Worm (Caenorhabditis elegans) whole organism, young adult: ENCODE results near the gene T07F8.1.

Experiments
- C06A6.2 ChIP-seq: fragments of 200-800 bp; sonication (Bioruptor generic); conservative IDR thresholded peaks from 2 replicates; pipeline ENCODE4 v1.3.6; 2022; ENCODE audit warnings: missing genetic modification characterization, missing compliant biosample characterization
- D2030.7 ChIP-seq: fragments of 200-800 bp; sonication (Bioruptor generic); IDR thresholded peaks from 2 replicates; pipeline ENCODE4 v1.3.6; 2022; ENCODE audit warnings: missing genetic modification reagents, missing genetic modification characterization, missing compliant biosample characterization
- F10E7.11 ChIP-seq: sonication (generic microtip); optimal IDR thresholded peaks from 2 replicates; lab custom pipeline; 2017; ENCODE audit warnings: mild to moderate bottlenecking, missing genetic modification characterization, moderate library complexity, missing compliant biosample characterization
- F33H1.4 ChIP-seq: fragments of 200-800 bp; sonication (Bioruptor generic); IDR thresholded peaks from 2 replicates; pipeline ENCODE4 v1.3.6; 2022; ENCODE audit warnings: missing genetic modification reagents, missing genetic modification characterization, missing compliant biosample characterization
- F37B4.10 ChIP-seq: fragments of 200-800 bp; sonication (Bioruptor generic); IDR thresholded peaks from 2 replicates; pipeline ENCODE4 v1.3.6; 2022; ENCODE audit warnings: missing genetic modification characterization, missing compliant biosample characterization
- F55B11.4 ChIP-seq: sonication (generic microtip); optimal IDR thresholded peaks from 2 replicates; lab custom pipeline; 2016; ENCODE audit warnings: missing compliant biosample characterization, missing genetic modification characterization, borderline replicate concordance; ENCODE audit not compliant: insufficient read depth
- F57C9.4 ChIP-seq: sonication (generic microtip); optimal IDR thresholded peaks from 2 replicates; lab custom pipeline; 2017; ENCODE audit warnings: mild to moderate bottlenecking, missing genetic modification characterization, missing compliant biosample characterization
- K12H6.12 ChIP-seq: fragments of 200-800 bp; sonication (Bioruptor generic); optimal IDR thresholded peaks from 2 replicates; lab custom pipeline; 2018; ENCODE audit warnings: mild to moderate bottlenecking, missing genetic modification characterization, missing compliant biosample characterization
- aptf-2 ChIP-seq: fragments of 200-800 bp; sonication (Bioruptor generic); conservative IDR thresholded peaks from 2 replicates; pipeline ENCODE4 v1.3.6; 2022; ENCODE audit warnings: missing genetic modification reagents, missing genetic modification characterization, missing compliant biosample characterization
- ccch-3 ChIP-seq: fragments of 200-800 bp; sonication (Bioruptor generic); optimal IDR thresholded peaks from 2 replicates; lab custom pipeline; 2018; ENCODE audit warnings: mild to moderate bottlenecking, missing genetic modification characterization, missing compliant biosample characterization
- cebp-1 ChIP-seq, 2 experiments: fragments of 200-800 bp in 1 of 2; sonication (Bioruptor generic) in 1 of 2; sonication (generic microtip) in 1 of 2; IDR thresholded peaks in 1 of 2; optimal IDR thresholded peaks in 1 of 2; 2 replicates each; pipeline versions ENCODE4 v1.3.6 to Lab custom; 2017 to 2022; ENCODE audit warnings: missing compliant biosample characterization in 2 of 2, missing genetic modification characterization in 2 of 2, mild to moderate bottlenecking in 1 of 2, missing genetic modification reagents in 1 of 2, moderate library complexity in 1 of 2
- ceh-27 ChIP-seq: fragments of 200-800 bp; sonication (Bioruptor generic); optimal IDR thresholded peaks from 2 replicates; lab custom pipeline; 2018; ENCODE audit warnings: mild to moderate bottlenecking, missing genetic modification characterization, moderate library complexity, missing compliant biosample characterization
- ceh-40 ChIP-seq: fragments of 200-800 bp; sonication (Bioruptor generic); IDR thresholded peaks from 2 replicates; pipeline ENCODE4 v1.3.6; 2022; ENCODE audit warnings: missing genetic modification characterization, missing compliant biosample characterization
- ceh-58 ChIP-seq: fragments of 200-800 bp; sonication (Bioruptor generic); IDR thresholded peaks from 2 replicates; pipeline ENCODE4 v1.3.6; 2022; ENCODE audit warnings: missing genetic modification characterization, missing compliant biosample characterization
- egl-18 ChIP-seq: fragments of 200-800 bp; sonication (Bioruptor generic); IDR thresholded peaks from 2 replicates; pipeline ENCODE4 v1.3.6; 2022; ENCODE audit warnings: missing genetic modification reagents, missing genetic modification characterization, missing compliant biosample characterization
- ekl-4 ChIP-seq: fragments of 200-800 bp; sonication (Bioruptor generic); IDR thresholded peaks from 2 replicates; pipeline ENCODE4 v1.3.6; 2022; ENCODE audit warnings: missing genetic modification reagents, missing genetic modification characterization, missing compliant biosample characterization
- ets-4 ChIP-seq: fragments of 200-800 bp; sonication (Bioruptor generic); optimal IDR thresholded peaks from 2 replicates; lab custom pipeline; 2018; ENCODE audit warnings: mild to moderate bottlenecking, missing genetic modification characterization, missing compliant biosample characterization
- him-1 ChIP-seq: sonication (generic microtip); optimal IDR thresholded peaks from 2 replicates; lab custom pipeline; 2016; ENCODE audit warnings: missing genotype, missing genetic modification reagents, missing genetic modification characterization, missing compliant biosample characterization
- let-526 ChIP-seq: fragments of 200-800 bp; sonication (Bioruptor generic); IDR thresholded peaks from 2 replicates; pipeline ENCODE4 v1.3.6; 2022; ENCODE audit warnings: missing genetic modification reagents, missing genetic modification characterization, missing compliant biosample characterization
- lin-26 ChIP-seq: fragments of 200-800 bp; sonication (Bioruptor generic); IDR thresholded peaks from 2 replicates; pipeline ENCODE4 v1.3.6; 2022; ENCODE audit warnings: missing genetic modification reagents, missing genetic modification characterization, missing compliant biosample characterization
- madf-10 ChIP-seq: sonication (generic microtip); optimal IDR thresholded peaks from 2 replicates; lab custom pipeline; 2016; ENCODE audit warnings: mild to moderate bottlenecking, missing genetic modification characterization, missing compliant biosample characterization
- madf-3 ChIP-seq: fragments of 200-800 bp; sonication (Bioruptor generic); IDR thresholded peaks from 2 replicates; pipeline ENCODE4 v1.3.6; 2022; ENCODE audit warnings: missing genetic modification reagents, missing genetic modification characterization, missing compliant biosample characterization
- mxl-1 ChIP-seq: sonication (generic microtip); optimal IDR thresholded peaks from 2 replicates; lab custom pipeline; 2016; ENCODE audit warnings: missing genetic modification characterization, missing compliant biosample characterization
- nfyb-1 ChIP-seq: fragments of 200-800 bp; sonication (Bioruptor generic); IDR thresholded peaks from 2 replicates; pipeline ENCODE4 v1.3.6; 2022; ENCODE audit warnings: missing genetic modification reagents, missing genetic modification characterization, missing compliant biosample characterization
- nhr-120 ChIP-seq: fragments of 200-800 bp; sonication (Bioruptor generic); IDR thresholded peaks from 2 replicates; pipeline ENCODE4 v1.3.6; 2022; ENCODE audit warnings: missing genetic modification characterization, missing compliant biosample characterization
- nhr-179 ChIP-seq: sonication (generic microtip); optimal IDR thresholded peaks from 2 replicates; lab custom pipeline; 2016; ENCODE audit warnings: mild to moderate bottlenecking, missing genetic modification characterization, missing compliant biosample characterization
- snpc-1.1 ChIP-seq: sonication (generic microtip); optimal IDR thresholded peaks from 2 replicates; lab custom pipeline; 2017; ENCODE audit warnings: missing genetic modification characterization, mild to moderate bottlenecking, missing compliant biosample characterization, antibody characterized with exemption, moderate library complexity, missing genotype, missing genetic modification reagents; ENCODE audit not compliant: insufficient read depth
- snpc-1.3 ChIP-seq: sonication (generic microtip); optimal IDR thresholded peaks from 2 replicates; lab custom pipeline; 2017; ENCODE audit warnings: missing genetic modification characterization, mild to moderate bottlenecking, missing compliant biosample characterization, antibody characterized with exemption, moderate library complexity, missing genotype, missing genetic modification reagents; ENCODE audit not compliant: insufficient read depth
- snpc-3.4 ChIP-seq: sonication (generic microtip); optimal IDR thresholded peaks from 2 replicates; lab custom pipeline; 2017; ENCODE audit warnings: missing genetic modification characterization, mild to moderate bottlenecking, missing compliant biosample characterization, antibody characterized with exemption, moderate library complexity, missing genotype, missing genetic modification reagents
- snpc-4 ChIP-seq, 5 experiments: fragments of 150-350 bp in 1 of 5; sonication (generic microtip) in 4 of 5; optimal IDR thresholded peaks; 2 replicates each; lab custom pipeline; 2014 to 2018; ENCODE audit warnings: missing genetic modification characterization in 5 of 5, missing biosample characterization in 3 of 5, antibody characterized with exemption in 2 of 5, mild to moderate bottlenecking in 2 of 5, missing compliant biosample characterization in 2 of 5, missing genotype in 2 of 5, moderate library complexity in 2 of 5, missing genetic modification reagents in 1 of 5
- somi-1 ChIP-seq: fragments of 200-800 bp; sonication (Bioruptor generic); optimal IDR thresholded peaks from 2 replicates; lab custom pipeline; 2018; ENCODE audit warnings: mild to moderate bottlenecking, missing genetic modification characterization, missing compliant biosample characterization
- tbp1 ChIP-seq: fragments of 200-800 bp; sonication (Bioruptor generic); optimal IDR thresholded peaks from 2 replicates; lab custom pipeline; 2018; ENCODE audit warnings: mild to moderate bottlenecking, missing genetic modification characterization, missing compliant biosample characterization
- zfh-2 ChIP-seq: fragments of 200-800 bp; sonication (Bioruptor generic); conservative IDR thresholded peaks from 2 replicates; pipeline ENCODE4 v1.3.6; 2022; ENCODE audit warnings: missing genetic modification reagents, missing genetic modification characterization, missing compliant biosample characterization
- zim-3 ChIP-seq: sonication (generic microtip); optimal IDR thresholded peaks from 2 replicates; lab custom pipeline; 2017; ENCODE audit warnings: mild to moderate bottlenecking, missing genetic modification characterization, moderate library complexity, missing compliant biosample characterization
- ztf-25 ChIP-seq: fragments of 200-800 bp; sonication (Bioruptor generic); IDR thresholded peaks from 2 replicates; pipeline ENCODE4 v1.3.6; 2022; ENCODE audit warnings: missing genetic modification reagents, missing genetic modification characterization, missing compliant biosample characterization
- ztf-3 ChIP-seq: fragments of 200-800 bp; sonication (Bioruptor generic); optimal IDR thresholded peaks from 2 replicates; lab custom pipeline; 2018; ENCODE audit warnings: mild to moderate bottlenecking, missing genetic modification characterization, missing compliant biosample characterization

Gene T07F8.1

ce11 chrII:7168712-7169111, 20.5 kb downstream of the T07F8.1 start, which contains the start of gene col-36:
col-36 (minus strand) TSS chrII:7168812.
- TF ChIP-seq tbp1, result no peak
- no peak for TF ChIP-seq zfh-2 (GFP tag; lab: Robert Waterston, UW)
- TF ChIP-seq ceh-40 (GFP tag; lab: Robert Waterston, UW), result no peak
- TF ChIP-seq C06A6.2 (GFP tag; lab: Robert Waterston, UW), result no peak
- no peak for TF ChIP-seq F57C9.4 (tag; lab: Kevin White, UChicago)
- no peak for TF ChIP-seq nhr-120 (GFP tag; lab: Robert Waterston, UW)
- no peak for TF ChIP-seq F37B4.10 (GFP tag; lab: Robert Waterston, UW)
- no peak for TF ChIP-seq him-1 (tag; lab: Kevin White, UChicago)
- TF ChIP-seq F10E7.11 (tag; lab: Kevin White, UChicago), result no peak
- no peak for TF ChIP-seq somi-1
- no peak for TF ChIP-seq nhr-179 (tag; lab: Kevin White, UChicago)
- TF ChIP-seq K12H6.12, result no peak

- TF ChIP-seq tbp1, result peak; percentile 29
- TF ChIP-seq snpc-4 (GFP tag; optimal IDR thresholded peaks at IDR 0.05; lab: Kevin White, UChicago), result peak; percentile 70
- peak in 3 of 4 experiments; percentile 82 to 86 (median 84) for TF ChIP-seq snpc-4 (tag; optimal IDR thresholded peaks at IDR 0.05; lab: Kevin White, UChicago)
- peak; percentile 86 for TF ChIP-seq snpc-1.1 (tag; lab: Kevin White, UChicago)
- TF ChIP-seq ztf-25 (GFP tag; lab: Robert Waterston, UW), result 0 out of 2 replicates have a peak, but pooled peaks have one; percentile 30
- 0 out of 2 replicates have a peak, but pooled peaks have one; percentile 60 for TF ChIP-seq aptf-2 (GFP tag; lab: Robert Waterston, UW)
- TF ChIP-seq D2030.7 (GFP tag; lab: Robert Waterston, UW), result no peak
- no peak for TF ChIP-seq madf-10 (tag; lab: Kevin White, UChicago)
- TF ChIP-seq egl-18 (GFP tag; lab: Robert Waterston, UW), result 0 out of 2 replicates have a peak, but pooled peaks have one; percentile 41
- peak; percentile 45 for TF ChIP-seq snpc-3.4 (tag; lab: Kevin White, UChicago)
- TF ChIP-seq, all 124 proteins: peak for 7
Observed at ce11 chrII:7171305-7171998, 23.3 kb downstream of the T07F8.1 start, which contains the start of gene dyf-13. dyf-13 (minus strand) TSS chrII:7171355.

- TF ChIP-seq F55B11.4 (tag; lab: Kevin White, UChicago), result no peak
- no peak for TF ChIP-seq ceh-58 (GFP tag; lab: Robert Waterston, UW)
Observed at ce11 chrII:7174843-7175242, 26.6 kb downstream of the T07F8.1 start, which contains the start of gene glc-4. glc-4 (minus strand) TSS chrII:7174943.

- no peak for TF ChIP-seq nfyb-1 (GFP tag; lab: Robert Waterston, UW)
- TF ChIP-seq ceh-27, result peak; percentile 18
Observed at ce11 chrII:7176108-7176507, 27.9 kb downstream of the T07F8.1 start.

- TF ChIP-seq snpc-4 (GFP tag; optimal IDR thresholded peaks at IDR 0.05; lab: Kevin White, UChicago) (no peak), snpc-4 (tag; optimal IDR thresholded peaks at IDR 0.05; lab: Kevin White, UChicago) (no peak), snpc-1.3 (tag; lab: Kevin White, UChicago) (no peak), let-526 (GFP tag; lab: Robert Waterston, UW) (no peak), F33H1.4 (no peak), zim-3 (no peak), ekl-4 (GFP tag; lab: Robert Waterston, UW) (no peak), ccch-3 (no peak), ceh-27 (no peak), lin-26 (no peak), madf-3 (GFP tag; lab: Robert Waterston, UW) (no peak), ets-4 (GFP tag; lab: Kevin White, UChicago) (no peak), F37B4.10 (GFP tag; lab: Robert Waterston, UW) (no peak), snpc-1.1 (tag; lab: Kevin White, UChicago) (no peak), ztf-3 (GFP tag; lab: Kevin White, UChicago) (no peak), mxl-1 (tag; lab: Kevin White, UChicago) (no peak), snpc-3.4 (tag; lab: Kevin White, UChicago) (no peak), cebp-1 (GFP tag; IDR thresholded peaks at IDR 0.05; lab: Robert Waterston, UW) (no peak), cebp-1 (tag; optimal IDR thresholded peaks at IDR 0.05; lab: Kevin White, UChicago) (no peak)
Observed at ce11 chrII:7182630-7183029, 34.4 kb downstream of the T07F8.1 start.
